Fruit fly (Drosophila melanogaster) Kc167 (cell line): ENCODE measurements around the gene CG13458.

Experiments used
- Myc ChIP-seq: fragments of >200 bp; optimal IDR thresholded peaks from 2 replicates; lab custom pipeline; 2017; ENCODE audit warnings: missing external identifiers
- Sin3A ChIP-seq: fragments of >200 bp; optimal IDR thresholded peaks from 2 replicates; lab custom pipeline; 2018; ENCODE audit warnings: missing external identifiers
- h ChIP-seq: fragments of >200 bp; optimal IDR thresholded peaks from 3 replicates; lab custom pipeline; 2018; ENCODE audit warnings: missing external identifiers
- psq ChIP-seq: fragments of >200 bp; optimal IDR thresholded peaks from 2 replicates; lab custom pipeline; 2017; ENCODE audit warnings: missing external identifiers
- ttk ChIP-seq: sonication (Bioruptor generic); optimal IDR thresholded peaks from 2 replicates; lab custom pipeline; 2017; ENCODE audit warnings: missing external identifiers

DNA sequence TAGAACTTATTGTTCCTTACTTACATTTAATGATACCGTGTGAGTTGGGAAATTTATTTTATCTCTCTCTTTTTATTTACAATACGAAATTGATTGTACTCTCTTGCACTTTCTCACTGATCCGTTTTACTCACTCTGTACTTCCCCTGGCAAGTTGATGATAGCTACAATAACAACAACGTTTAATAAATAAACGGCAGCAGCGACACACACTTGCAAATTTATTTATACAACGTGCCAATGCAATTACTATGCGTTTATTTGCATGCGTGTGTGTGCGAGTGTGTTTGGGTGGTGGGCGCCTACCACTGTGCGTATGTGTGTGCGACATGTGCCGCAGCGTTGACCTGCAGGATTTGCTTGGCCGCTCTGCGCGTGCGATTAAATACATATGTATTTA is 13.8 kb upstream of the CG13458 start:
- TF ChIP-seq h, result no peak
- no peak for TF ChIP-seq Myc
- TF ChIP-seq psq (lab: Kevin White, UChicago), result no peak
- no peak for TF ChIP-seq Sin3A (lab: Kevin White, UChicago)
- TF ChIP-seq ttk (lab: Kevin White, UChicago), result no peak
